Worm (Caenorhabditis elegans) whole organism, L4 larva: ENCODE results near the gene F25E5.9.
A peak's percentile ranks its signal among the peaks of the same experiment; 100 is the strongest.

Source experiments
- F26F4.8 ChIP-seq: fragments of 200-800 bp; sonication (Bioruptor generic); conservative IDR thresholded peaks from 2 replicates; pipeline ENCODE4 v1.3.6; 2022; ENCODE audit warnings: missing genetic modification characterization, missing compliant biosample characterization
- F37D6.2 ChIP-seq: sonication (generic microtip); optimal IDR thresholded peaks from 2 replicates; lab custom pipeline; 2016; ENCODE audit warnings: mild to moderate bottlenecking, missing genetic modification characterization, missing compliant biosample characterization
- Y48G9A.11 ChIP-seq: fragments of 200-800 bp; sonication (Bioruptor generic); IDR thresholded peaks from 2 replicates; pipeline ENCODE4 v1.3.6; 2022; ENCODE audit warnings: missing genetic modification reagents, missing genetic modification characterization, missing compliant biosample characterization
- Y5F2A.4 ChIP-seq: fragments of 200-800 bp; sonication (Bioruptor generic); optimal IDR thresholded peaks from 2 replicates; lab custom pipeline; 2018; ENCODE audit warnings: mild to moderate bottlenecking, missing genetic modification characterization, missing compliant biosample characterization
- aha-1 ChIP-seq: fragments of 150-350 bp; peaks from one replicate; lab custom pipeline; 2014; ENCODE audit warnings: missing biosample characterization, missing genetic modification characterization
- aly-2 ChIP-seq: sonication (generic microtip); optimal IDR thresholded peaks from 2 replicates; lab custom pipeline; 2018; ENCODE audit warnings: missing biosample characterization, missing genetic modification characterization
- ama-1 ChIP-seq: fragments of 150-350 bp; optimal IDR thresholded peaks from 2 replicates; lab custom pipeline; 2014; ENCODE audit warnings: inconsistent platforms, mixed read lengths
- arid-1 ChIP-seq: fragments of 200-800 bp; sonication (Bioruptor generic); conservative IDR thresholded peaks from 2 replicates; pipeline ENCODE4 v1.3.6; 2022; ENCODE audit warnings: missing genetic modification reagents, missing genetic modification characterization, missing compliant biosample characterization
- attf-4 ChIP-seq: sonication (generic microtip); optimal IDR thresholded peaks from 3 replicates; lab custom pipeline; 2017; ENCODE audit warnings: missing biosample characterization, missing genetic modification characterization
- daf-16 ChIP-seq, 3 experiments: sonication (generic microtip); optimal IDR thresholded peaks; 2 replicates each; lab custom pipeline; 2016 to 2017; ENCODE audit warnings: missing genetic modification characterization in 3 of 3, missing genetic modification reagents in 3 of 3, mild to moderate bottlenecking in 2 of 3, missing compliant biosample characterization in 2 of 3, missing biosample characterization in 1 of 3, moderate library complexity in 1 of 3
- duxl-1 ChIP-seq: sonication (generic microtip); optimal IDR thresholded peaks from 2 replicates; lab custom pipeline; 2016; ENCODE audit warnings: mild to moderate bottlenecking, missing genetic modification characterization, moderate library complexity, missing compliant biosample characterization; ENCODE audit not compliant: poor library complexity
- hif-1 ChIP-seq, 2 experiments: sonication (generic microtip); optimal IDR thresholded peaks; 2 replicates each; lab custom pipeline; 2016 to 2017; ENCODE audit warnings: missing compliant biosample characterization in 2 of 2, missing genetic modification characterization in 2 of 2, missing genetic modification reagents in 2 of 2, missing genotype in 2 of 2, mild to moderate bottlenecking in 1 of 2
- jun-1 ChIP-seq: fragments of 150-350 bp; optimal IDR thresholded peaks from 2 replicates; lab custom pipeline; 2014; ENCODE audit warnings: missing biosample characterization, missing genetic modification reagents, missing genetic modification characterization
- lin-29 ChIP-seq: fragments of 200-800 bp; sonication (Bioruptor generic); IDR thresholded peaks from 2 replicates; pipeline ENCODE4 v1.3.6; 2022; ENCODE audit warnings: missing genetic modification reagents, missing genetic modification characterization, missing compliant biosample characterization
- lin-39 ChIP-seq: fragments of 150-350 bp; optimal IDR thresholded peaks from 2 replicates; lab custom pipeline; 2014; ENCODE audit warnings: missing biosample characterization, missing genetic modification reagents, missing genetic modification characterization
- lsy-2 ChIP-seq, 2 experiments: fragments of 150-350 bp in 1 of 2; sonication (generic microtip) in 1 of 2; optimal IDR thresholded peaks; 2 replicates each; lab custom pipeline; 2014 to 2017; ENCODE audit warnings: missing biosample characterization in 2 of 2, missing genetic modification characterization in 2 of 2
- mdt-29 ChIP-seq: fragments of 200-800 bp; sonication (Bioruptor generic); IDR thresholded peaks from 2 replicates; pipeline ENCODE4 v1.3.6; 2022; ENCODE audit warnings: missing genetic modification reagents, missing genetic modification characterization, missing compliant biosample characterization
- mep-1 ChIP-seq: fragments of 150-350 bp; sonication (generic microtip); optimal IDR thresholded peaks from 3 replicates; lab custom pipeline; 2014; ENCODE audit warnings: missing biosample characterization, missing genetic modification characterization
- mes-2 ChIP-seq: sonication (generic microtip); optimal IDR thresholded peaks from 2 replicates; lab custom pipeline; 2016; ENCODE audit warnings: missing genotype, mild to moderate bottlenecking, missing genetic modification characterization, missing compliant biosample characterization; ENCODE audit not compliant: poor library complexity, severe bottlenecking
- mxl-3 ChIP-seq: fragments of 200-800 bp; sonication (Bioruptor generic); optimal IDR thresholded peaks from 2 replicates; lab custom pipeline; 2018; ENCODE audit warnings: mild to moderate bottlenecking, missing genetic modification characterization, missing compliant biosample characterization
- nhr-11 ChIP-seq: fragments of 150-350 bp; optimal IDR thresholded peaks from 2 replicates; lab custom pipeline; 2014; ENCODE audit warnings: missing biosample characterization, missing genetic modification characterization
- nhr-25 ChIP-seq: sonication (generic microtip); optimal IDR thresholded peaks from 2 replicates; lab custom pipeline; 2017; ENCODE audit warnings: missing genetic modification characterization, mild to moderate bottlenecking, missing compliant biosample characterization, antibody characterized with exemption, moderate library complexity, borderline replicate concordance; ENCODE audit not compliant: insufficient read depth
- nhr-28 ChIP-seq: fragments of 150-350 bp; optimal IDR thresholded peaks from 2 replicates; lab custom pipeline; 2014; ENCODE audit warnings: missing biosample characterization, missing genetic modification characterization
- nhr-76 ChIP-seq: fragments of 150-350 bp; optimal IDR thresholded peaks from 2 replicates; lab custom pipeline; 2014; ENCODE audit warnings: missing biosample characterization, missing genetic modification characterization
- pqm-1 ChIP-seq: sonication (generic microtip); optimal IDR thresholded peaks from 2 replicates; lab custom pipeline; 2017; ENCODE audit warnings: missing biosample characterization, missing genetic modification characterization
- saeg-2 ChIP-seq: fragments of 200-800 bp; sonication (Bioruptor generic); IDR thresholded peaks from 2 replicates; pipeline ENCODE4 v1.3.6; 2022; ENCODE audit warnings: missing genetic modification reagents, missing genetic modification characterization, missing compliant biosample characterization
- sdz-12 ChIP-seq: fragments of 200-800 bp; sonication (Bioruptor generic); optimal IDR thresholded peaks from 2 replicates; lab custom pipeline; 2018; ENCODE audit warnings: mild to moderate bottlenecking, missing genetic modification characterization, missing compliant biosample characterization
- set-16 ChIP-seq: fragments of 200-800 bp; sonication (Bioruptor generic); IDR thresholded peaks from 2 replicates; pipeline ENCODE4 v1.3.6; 2022; ENCODE audit warnings: missing genetic modification reagents, missing genetic modification characterization, missing compliant biosample characterization
- skn-1 ChIP-seq: fragments of 150-350 bp; optimal IDR thresholded peaks from 2 replicates; lab custom pipeline; 2014; ENCODE audit warnings: missing biosample characterization, missing genetic modification characterization
- snpc-4 ChIP-seq: fragments of 150-350 bp; optimal IDR thresholded peaks from 2 replicates; lab custom pipeline; 2014; ENCODE audit warnings: missing biosample characterization, missing genetic modification characterization
- spr-1 ChIP-seq: sonication (generic microtip); optimal IDR thresholded peaks from 2 replicates; lab custom pipeline; 2016; ENCODE audit warnings: mild to moderate bottlenecking, missing genetic modification characterization, missing compliant biosample characterization
- unc-62 ChIP-seq, 3 experiments: fragments of 150-350 bp in 1 of 3; sonication (generic microtip); optimal IDR thresholded peaks in 2 of 3; peaks in 1 of 3; 1 replicate in 1 of 3; 2 replicates in 2 of 3; lab custom pipeline; 2014 to 2017; ENCODE audit warnings: missing biosample characterization in 3 of 3, missing genetic modification characterization in 3 of 3, missing genetic modification reagents in 3 of 3, missing genotype in 1 of 3
- vab-7 ChIP-seq: fragments of 200-800 bp; sonication (Bioruptor generic); IDR thresholded peaks from 2 replicates; pipeline ENCODE4 v1.3.6; 2022; ENCODE audit warnings: missing genetic modification reagents, missing genetic modification characterization, missing compliant biosample characterization
- zag-1 ChIP-seq: fragments of 150-350 bp; optimal IDR thresholded peaks from 2 replicates; lab custom pipeline; 2014; ENCODE audit warnings: missing biosample characterization, missing genetic modification characterization
- zfp-2 ChIP-seq: sonication (generic microtip); optimal IDR thresholded peaks from 2 replicates; lab custom pipeline; 2016; ENCODE audit warnings: mild to moderate bottlenecking, missing genetic modification characterization, missing compliant biosample characterization
- ztf-11 ChIP-seq: fragments of 150-350 bp; optimal IDR thresholded peaks from 2 replicates; lab custom pipeline; 2014; ENCODE audit warnings: missing biosample characterization, missing genetic modification characterization

The F25E5.9 gene

ce11 chrV:7424336-7424735 is 13.4 kb downstream of the F25E5.9 start, which contains the start of gene F18E3.10:
TSS of gene F18E3.10 (minus strand) at chrV:7424436.
- TF ChIP-seq F37D6.2 (tag; lab: Kevin White, UChicago) = no peak
- TF ChIP-seq attf-4 (tag; lab: Kevin White, UChicago) = no peak
- peak in 1 of 2 experiments; percentile 74 for TF ChIP-seq unc-62 (GFP tag; optimal IDR thresholded peaks at IDR 0.05 in 1 of 2; lab: Kevin White, UChicago)
- no peak for TF ChIP-seq unc-62 (tag; optimal IDR thresholded peaks at IDR 0.05; lab: Kevin White, UChicago)
- TF ChIP-seq nhr-76 = no peak

ce11 chrV:7420162-7420561 is 17.6 kb downstream of the F25E5.9 start, which contains the start of gene srxa-4:
TSS of gene srxa-4 (plus strand) at chrV:7420462.
- TF ChIP-seq spr-1 (no peak), vab-7 (GFP tag; lab: Robert Waterston, UW) (no peak), ama-1 (no peak), Y5F2A.4 (no peak), zag-1 (tag; lab: Kevin White, UChicago) (no peak), zfp-2 (tag; lab: Kevin White, UChicago) (no peak), aly-2 (tag; lab: Kevin White, UChicago) (no peak), mdt-29 (GFP tag; lab: Robert Waterston, UW) (no peak), saeg-2 (GFP tag; lab: Robert Waterston, UW) (no peak), set-16 (GFP tag; lab: Robert Waterston, UW) (no peak), Y48G9A.11 (no peak), pqm-1 (tag; lab: Kevin White, UChicago) (no peak), arid-1 (GFP tag; lab: Robert Waterston, UW) (no peak)

ce11 chrV:7417018-7417716 is 20.6 kb downstream of the F25E5.9 start, which contains the start of gene srw-67:
TSS of gene srw-67 (plus strand) at chrV:7417660.
- TF ChIP-seq Y48G9A.11 (no peak), lsy-2 (tag; optimal IDR thresholded peaks at IDR 0.05; lab: Kevin White, UChicago) (no peak), mep-1 (tag; lab: Kevin White, UChicago) (no peak), aha-1 (tag; lab: Kevin White, UChicago) (peak; percentile 97), unc-62 (GFP tag; optimal IDR thresholded peaks at IDR 0.05 in 1 of 2; lab: Kevin White, UChicago) (peak in 1 of 2 experiments; percentile 90), unc-62 (tag; optimal IDR thresholded peaks at IDR 0.05; lab: Kevin White, UChicago) (no peak), nhr-11 (tag; lab: Kevin White, UChicago) (no peak), ztf-11 (tag; lab: Kevin White, UChicago) (no peak), hif-1 (tag; optimal IDR thresholded peaks at IDR 0.05; lab: Kevin White, UChicago) (peak in 1 of 2 experiments; percentile 70), mes-2 (no peak), snpc-4 (no peak), nhr-25 (no peak), mxl-3 (GFP tag; lab: Kevin White, UChicago) (no peak), vab-7 (GFP tag; lab: Robert Waterston, UW) (no peak), skn-1 (no peak), daf-16 (GFP tag; optimal IDR thresholded peaks at IDR 0.05; lab: Kevin White, UChicago) (no peak), daf-16 (tag; optimal IDR thresholded peaks at IDR 0.05; lab: Kevin White, UChicago) (no peak), F26F4.8 (GFP tag; lab: Robert Waterston, UW) (no peak), jun-1 (no peak), lin-29 (GFP tag; lab: Robert Waterston, UW) (no peak), duxl-1 (tag; lab: Kevin White, UChicago) (peak; percentile 17), lin-39 (tag; lab: Kevin White, UChicago) (no peak), nhr-28 (tag; lab: Kevin White, UChicago) (no peak), Y5F2A.4 (no peak), sdz-12 (GFP tag; lab: Kevin White, UChicago) (no peak), aly-2 (tag; lab: Kevin White, UChicago) (no peak)
